Fruit fly (Drosophila melanogaster): Measurements from ENCODE around the gene Nnf1b.

Gene Nnf1b

DNA sequence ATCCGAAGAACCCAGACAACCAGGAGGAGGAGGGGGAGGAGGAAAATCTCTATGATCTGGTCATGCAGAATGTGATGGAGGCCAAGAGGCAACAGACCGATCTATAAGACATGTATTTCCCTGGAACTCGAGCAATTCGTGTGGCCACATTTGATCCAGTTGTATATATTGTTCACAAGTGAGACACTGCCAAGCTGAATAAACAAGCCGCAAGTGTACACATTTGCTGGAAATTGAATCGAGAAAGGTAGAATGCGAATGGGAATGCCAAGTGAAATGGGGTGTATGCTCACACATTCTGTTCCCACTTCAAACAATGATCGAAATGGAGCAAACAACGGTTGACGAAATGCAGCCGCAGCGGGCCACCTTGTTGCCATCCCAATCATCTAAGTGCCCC, 45.6 kb downstream of the Nnf1b start (continued):
- no peak for TF ChIP-seq gem (tag; optimal IDR thresholded peaks at IDR 0.05)
- no peak for TF ChIP-seq inv (GFP tag; IDR thresholded peaks at IDR 0.05; ENCODE audit: partially characterized antibody)
- TF ChIP-seq CG12769 (tag; optimal IDR thresholded peaks at IDR 0.05): peak; percentile 60
- no peak for TF ChIP-seq tll (GFP tag; optimal IDR thresholded peaks at IDR 0.05)
- peak; percentile 54 for TF ChIP-seq schlank (tag; optimal IDR thresholded peaks at IDR 0.05)
- TF ChIP-seq zen2 (GFP tag; IDR thresholded peaks at IDR 0.05; ENCODE audit: partially characterized antibody): no peak
- TF ChIP-seq NC2β (GFP tag; optimal IDR thresholded peaks at IDR 0.05): no peak
- peak; percentile 59 for TF ChIP-seq lbe (GFP tag; optimal IDR thresholded peaks at IDR 0.05)
- 0 out of 2 replicates have a peak, but pooled peaks have one; percentile 24 for TF ChIP-seq sim (GFP tag; IDR thresholded peaks at IDR 0.05)
- TF ChIP-seq CG9215 (GFP tag; IDR thresholded peaks at IDR 0.05): no peak
- TF ChIP-seq CkIIα-i1 (GFP tag; IDR thresholded peaks at IDR 0.05): no peak
- TF ChIP-seq CG6654 (GFP tag; optimal IDR thresholded peaks at IDR 0.05): no peak
- TF ChIP-seq CTCF (GFP tag; optimal IDR thresholded peaks at IDR 0.05): no peak
- no peak for TF ChIP-seq CG10274 (GFP tag; optimal IDR thresholded peaks at IDR 0.05)
- 0 out of 2 replicates have a peak, but pooled peaks have one; percentile 32 for TF ChIP-seq onecut (GFP tag; IDR thresholded peaks at IDR 0.05)
- TF ChIP-seq CG2875 (GFP tag; optimal IDR thresholded peaks at IDR 0.05): peak; percentile 40
- no peak for TF ChIP-seq NFAT (GFP tag; IDR thresholded peaks at IDR 0.05)
- no peak for TF ChIP-seq Atf3 (GFP tag; optimal IDR thresholded peaks at IDR 0.05)
- TF ChIP-seq CG8924 (tag; optimal IDR thresholded peaks at IDR 0.05): no peak
- TF ChIP-seq zfh1 (GFP tag; IDR thresholded peaks at IDR 0.05): peak; percentile 37; the same call in 1 of the 3 replicates
- TF ChIP-seq Drgx (GFP tag; IDR thresholded peaks at IDR 0.05): no peak
- TF ChIP-seq CG11696 (GFP tag; IDR thresholded peaks at IDR 0.05): peak; percentile 21; the same call in 1 of the 2 replicates
- TF ChIP-seq Dp (GFP tag; optimal IDR thresholded peaks at IDR 0.05): no peak
- no peak for TF ChIP-seq CG10462 (GFP tag; optimal IDR thresholded peaks at IDR 0.05)
- TF ChIP-seq Max (GFP tag; optimal IDR thresholded peaks at IDR 0.05): no peak
- TF ChIP-seq wek (GFP tag; optimal IDR thresholded peaks at IDR 0.05): peak; percentile 25
- no peak for TF ChIP-seq pita (GFP tag; optimal IDR thresholded peaks at IDR 0.05)
- TF ChIP-seq Blimp-1 (GFP tag; optimal IDR thresholded peaks at IDR 0.05): no peak
- TF ChIP-seq ara (GFP tag; IDR thresholded peaks at IDR 0.05): peak; percentile 46; the same call in 1 of the 2 replicates
- no peak for TF ChIP-seq CG3726 (GFP tag; IDR thresholded peaks at IDR 0.05)
- TF ChIP-seq YL-1 (GFP tag; optimal IDR thresholded peaks at IDR 0.05): peak; percentile 3
- TF ChIP-seq h (optimal IDR thresholded peaks at IDR 0.05): no peak
- peak; percentile 39 for TF ChIP-seq CG15696 (tag; optimal IDR thresholded peaks at IDR 0.05)
- TF ChIP-seq CG12071 (GFP tag; optimal IDR thresholded peaks at IDR 0.05): peak; percentile 26
- TF ChIP-seq CG30431 (GFP tag; optimal IDR thresholded peaks at IDR 0.05): no peak
- peak; percentile 45; the same call in 1 of the 2 replicates for TF ChIP-seq chm (GFP tag; IDR thresholded peaks at IDR 0.05)
- TF ChIP-seq grn (GFP tag; optimal IDR thresholded peaks at IDR 0.05): no peak
- TF ChIP-seq CG5245 (GFP tag; optimal IDR thresholded peaks at IDR 0.05): no peak
- no peak for TF ChIP-seq btn (GFP tag; optimal IDR thresholded peaks at IDR 0.05)
- TF ChIP-seq CG13424 (tag; optimal IDR thresholded peaks at IDR 0.05): no peak
- no peak for TF ChIP-seq sug (tag; optimal IDR thresholded peaks at IDR 0.05)
- TF ChIP-seq E2f2 (GFP tag; IDR thresholded peaks at IDR 0.05): 0 out of 2 replicates have a peak, but pooled peaks have one; percentile 7
- peak; percentile 16 for TF ChIP-seq pfk (GFP tag; optimal IDR thresholded peaks at IDR 0.05)
- no peak for TF ChIP-seq unc-4 (GFP tag; IDR thresholded peaks at IDR 0.05; ENCODE audit: partially characterized antibody)
- TF ChIP-seq PHDP (tag; optimal IDR thresholded peaks at IDR 0.05): no peak
- TF ChIP-seq CG2678 (tag; optimal IDR thresholded peaks at IDR 0.05): peak; percentile 41
- no peak for TF ChIP-seq Dek (tag; optimal IDR thresholded peaks at IDR 0.05)
- peak; percentile 59 for TF ChIP-seq Xrp1 (GFP tag; IDR thresholded peaks at IDR 0.05)
- no peak for TF ChIP-seq CG9817 (tag; optimal IDR thresholded peaks at IDR 0.05)
- no peak for TF ChIP-seq HLH54F (GFP tag; optimal IDR thresholded peaks at IDR 0.05)
- TF ChIP-seq CG13624 (GFP tag; optimal IDR thresholded peaks at IDR 0.05): no peak
- TF ChIP-seq CG15601 (tag; optimal IDR thresholded peaks at IDR 0.05): peak; percentile 49

Data from whole organism, embryonic.